Fruit fly (Drosophila melanogaster) whole organism, embryonic: Measurements from ENCODE around the gene tHMG1.

ENCODE experiments used
- ATbp ChIP-seq: fragments of 200-800 bp; sonication (Bioruptor generic); optimal IDR thresholded peaks from 2 replicates; lab custom pipeline; 2017; ENCODE audit warnings: missing biosample characterization, mild to moderate bottlenecking, missing genetic modification characterization, missing genetic modification reagents
- Ada2b ChIP-seq: fragments of 200-800 bp; sonication (Bioruptor generic); IDR thresholded peaks from 2 replicates; pipeline ENCODE4 v1.3.6; 2022; ENCODE audit warnings: missing biosample characterization, missing genetic modification characterization
- Bgb ChIP-seq: fragments of 200-800 bp; sonication (Bioruptor generic); IDR thresholded peaks from 2 replicates; pipeline ENCODE4 v1.3.6; 2022; ENCODE audit warnings: missing biosample characterization, missing genetic modification characterization; ENCODE audit not compliant: partially characterized antibody
- CG10431 ChIP-seq: fragments of 200-800 bp; sonication (Bioruptor generic); optimal IDR thresholded peaks from 3 replicates; lab custom pipeline; 2018; ENCODE audit warnings: missing biosample characterization, mild to moderate bottlenecking, missing genetic modification characterization
- CG10565 ChIP-seq: fragments of 200-800 bp; sonication (Bioruptor generic); optimal IDR thresholded peaks from 3 replicates; lab custom pipeline; 2016; ENCODE audit warnings: missing biosample characterization, mild to moderate bottlenecking, missing genetic modification characterization
- CG10959 ChIP-seq: fragments of 200-800 bp; sonication (Bioruptor generic); IDR thresholded peaks from 2 replicates; pipeline ENCODE4 v1.3.6; 2022; ENCODE audit warnings: missing biosample characterization, missing genetic modification characterization
- CG11695 ChIP-seq: fragments of 200-800 bp; sonication (Bioruptor generic); IDR thresholded peaks from 3 replicates; pipeline ENCODE4 v1.3.6; 2022; ENCODE audit warnings: missing biosample characterization, missing genetic modification characterization
- CG12299 ChIP-seq: fragments of 200-800 bp; sonication (Bioruptor generic); optimal IDR thresholded peaks from 2 replicates; lab custom pipeline; 2018; ENCODE audit warnings: missing biosample characterization, mild to moderate bottlenecking, missing genetic modification characterization
- CG13624 ChIP-seq: fragments of 200-800 bp; sonication (Bioruptor generic); optimal IDR thresholded peaks from 2 replicates; lab custom pipeline; 2016; ENCODE audit warnings: missing biosample characterization, missing genetic modification characterization
- CG13775 ChIP-seq: fragments of 200-800 bp; sonication (Bioruptor generic); optimal IDR thresholded peaks from 3 replicates; lab custom pipeline; 2017; ENCODE audit warnings: missing biosample characterization, mild to moderate bottlenecking, missing genetic modification characterization
- CG14710 ChIP-seq: fragments of 200-800 bp; sonication (Bioruptor generic); optimal IDR thresholded peaks from 3 replicates; lab custom pipeline; 2019; ENCODE audit warnings: missing biosample characterization, mild to moderate bottlenecking, missing genetic modification characterization, moderate library complexity
- CG15011 ChIP-seq: fragments of 200-800 bp; sonication (Bioruptor generic); optimal IDR thresholded peaks from 3 replicates; lab custom pipeline; 2018; ENCODE audit warnings: missing biosample characterization, mild to moderate bottlenecking, missing genetic modification characterization
- CG18476 ChIP-seq: fragments of 200-800 bp; sonication (Bioruptor generic); optimal IDR thresholded peaks from 2 replicates; lab custom pipeline; 2016; ENCODE audit warnings: missing biosample characterization, mild to moderate bottlenecking, missing genetic modification characterization
- CG3847 ChIP-seq: fragments of 200-800 bp; sonication (Bioruptor generic); IDR thresholded peaks from 2 replicates; pipeline ENCODE4 v1.3.6; 2022; ENCODE audit warnings: missing biosample characterization, missing genetic modification characterization
- CG4328 ChIP-seq: fragments of 200-800 bp; sonication (Bioruptor generic); optimal IDR thresholded peaks from 3 replicates; lab custom pipeline; 2017; ENCODE audit warnings: missing biosample characterization, missing genetic modification reagents, missing genetic modification characterization
- CG4820 ChIP-seq: fragments of 200-800 bp; sonication (Bioruptor generic); optimal IDR thresholded peaks from 3 replicates; lab custom pipeline; 2016; ENCODE audit warnings: missing biosample characterization, missing genetic modification characterization
- CG6689 ChIP-seq: fragments of 200-800 bp; sonication (Bioruptor generic); IDR thresholded peaks from 2 replicates; pipeline ENCODE4 v1.3.6; 2022; ENCODE audit warnings: missing biosample characterization, missing genetic modification characterization
- CG6765 ChIP-seq: fragments of 200-800 bp; sonication (Bioruptor generic); optimal IDR thresholded peaks from 3 replicates; lab custom pipeline; 2017; ENCODE audit warnings: missing biosample characterization, mild to moderate bottlenecking, missing genetic modification characterization
- CG7357 ChIP-seq: fragments of 200-800 bp; sonication (Bioruptor generic); IDR thresholded peaks from 3 replicates; pipeline ENCODE4 v1.3.6; 2022; ENCODE audit warnings: missing biosample characterization, missing genetic modification characterization
- CG7928 ChIP-seq: fragments of 200-800 bp; sonication (Bioruptor generic); optimal IDR thresholded peaks from 2 replicates; lab custom pipeline; 2017; ENCODE audit warnings: missing biosample characterization, mild to moderate bottlenecking, missing genetic modification characterization
- CG8281 ChIP-seq: fragments of 200-800 bp; sonication (Bioruptor generic); optimal IDR thresholded peaks from 2 replicates; lab custom pipeline; 2018; ENCODE audit warnings: missing biosample characterization, mild to moderate bottlenecking, missing genetic modification characterization, moderate library complexity
- CG9727 ChIP-seq: fragments of 200-800 bp; sonication (Bioruptor generic); optimal IDR thresholded peaks from 3 replicates; lab custom pipeline; 2017; ENCODE audit warnings: missing biosample characterization, mild to moderate bottlenecking, missing genetic modification characterization
- CG9932 ChIP-seq: fragments of 200-800 bp; sonication (Bioruptor generic); IDR thresholded peaks from 2 replicates; pipeline ENCODE4 v1.3.6; 2022; ENCODE audit warnings: missing biosample characterization, missing genetic modification characterization
- CrebB ChIP-seq: fragments of 200-800 bp; sonication (Bioruptor generic); optimal IDR thresholded peaks from 3 replicates; lab custom pipeline; 2018; ENCODE audit warnings: missing biosample characterization, mild to moderate bottlenecking, missing genetic modification characterization
- D ChIP-seq, 2 experiments: fragments of 200-800 bp in 1 of 2; fragments of >200 bp in 1 of 2; sonication (Bioruptor generic) in 1 of 2; optimal IDR thresholded peaks; 2 replicates in 1 of 2; 3 replicates in 1 of 2; lab custom pipeline; 2017; ENCODE audit warnings: mild to moderate bottlenecking in 1 of 2, missing biosample characterization in 1 of 2, missing genetic modification characterization in 1 of 2, missing genetic modification reagents in 1 of 2
- Dad ChIP-seq: fragments of 200-800 bp; sonication (Bioruptor generic); optimal IDR thresholded peaks from 3 replicates; lab custom pipeline; 2016; ENCODE audit warnings: missing biosample characterization, missing genetic modification characterization
- Dfd ChIP-seq, 2 experiments: fragments of >200 bp; optimal IDR thresholded peaks; 2 replicates each; lab custom pipeline; 2017; ENCODE audit warnings: missing biosample characterization in 2 of 2, missing genetic modification characterization in 2 of 2
- Eip74EF ChIP-seq, 2 experiments: fragments of 200-800 bp in 1 of 2; fragments of >200 bp in 1 of 2; sonication (Bioruptor generic) in 1 of 2; optimal IDR thresholded peaks; 2 replicates each; lab custom pipeline; 2017 to 2019; ENCODE audit warnings: missing biosample characterization in 2 of 2, missing genetic modification characterization in 2 of 2, mild to moderate bottlenecking in 1 of 2, moderate library complexity in 1 of 2
- Fer2 ChIP-seq: fragments of 200-800 bp; sonication (Bioruptor generic); optimal IDR thresholded peaks from 2 replicates; lab custom pipeline; 2018; ENCODE audit warnings: missing biosample characterization, mild to moderate bottlenecking, missing genetic modification characterization, moderate library complexity
- Gsc ChIP-seq: fragments of 200-800 bp; sonication (Bioruptor generic); IDR thresholded peaks from 2 replicates; pipeline ENCODE4 v1.3.6; 2022; ENCODE audit warnings: missing biosample characterization, missing genetic modification characterization
- H15 ChIP-seq: fragments of 200-800 bp; sonication (Bioruptor generic); IDR thresholded peaks from 3 replicates; pipeline ENCODE4 v1.3.6; 2022; ENCODE audit warnings: missing biosample characterization, missing genetic modification characterization
- Hr78 ChIP-seq, 2 experiments: fragments of 200-800 bp in 1 of 2; fragments of >200 bp in 1 of 2; sonication (Bioruptor generic) in 1 of 2; optimal IDR thresholded peaks; 2 replicates each; lab custom pipeline; 2017 to 2019; ENCODE audit warnings: missing biosample characterization in 2 of 2, missing genetic modification characterization in 2 of 2, mild to moderate bottlenecking in 1 of 2, moderate library complexity in 1 of 2
- Lim3 ChIP-seq: fragments of 200-800 bp; sonication (Bioruptor generic); IDR thresholded peaks from 2 replicates; pipeline ENCODE4 v1.3.6; 2022; ENCODE audit warnings: missing biosample characterization, missing genetic modification characterization
- Meics ChIP-seq: fragments of 200-800 bp; sonication (Bioruptor generic); optimal IDR thresholded peaks from 2 replicates; lab custom pipeline; 2017; ENCODE audit warnings: missing biosample characterization, mild to moderate bottlenecking, missing genetic modification characterization
- NC2β ChIP-seq: fragments of 200-800 bp; sonication (Bioruptor generic); optimal IDR thresholded peaks from 2 replicates; lab custom pipeline; 2016; ENCODE audit warnings: missing biosample characterization, missing genetic modification characterization
- Nf-YC ChIP-seq: fragments of 200-800 bp; optimal IDR thresholded peaks from 3 replicates; lab custom pipeline; 2019; ENCODE audit warnings: missing biosample characterization, mild to moderate bottlenecking, missing genetic modification characterization, moderate library complexity
- Rfx ChIP-seq: fragments of 200-800 bp; sonication (Bioruptor generic); IDR thresholded peaks from 2 replicates; pipeline ENCODE4 v1.3.6; 2022; ENCODE audit warnings: missing biosample characterization, missing genetic modification characterization
- Six4 ChIP-seq: fragments of 200-800 bp; sonication (Bioruptor generic); optimal IDR thresholded peaks from 2 replicates; lab custom pipeline; 2016; ENCODE audit warnings: missing biosample characterization, missing genetic modification characterization
- Tbp ChIP-seq: fragments of >200 bp; optimal IDR thresholded peaks from 2 replicates; lab custom pipeline; 2018; ENCODE audit warnings: missing biosample characterization, missing genetic modification characterization
- ase ChIP-seq: fragments of 200-800 bp; sonication (Bioruptor generic); IDR thresholded peaks from 3 replicates; pipeline ENCODE4 v1.3.6; 2022; ENCODE audit warnings: missing biosample characterization, missing genetic modification characterization
- caup ChIP-seq: fragments of 200-800 bp; sonication (Bioruptor generic); optimal IDR thresholded peaks from 3 replicates; lab custom pipeline; 2017; ENCODE audit warnings: missing biosample characterization, mild to moderate bottlenecking, missing genetic modification characterization, moderate library complexity; ENCODE audit not compliant: severe bottlenecking
- esg ChIP-seq: fragments of 200-800 bp; sonication (Bioruptor generic); conservative IDR thresholded peaks from 2 replicates; pipeline ENCODE4 v1.3.6; 2022; ENCODE audit warnings: missing biosample characterization, missing genetic modification characterization
- gfzf ChIP-seq: fragments of 200-800 bp; sonication (Bioruptor generic); optimal IDR thresholded peaks from 2 replicates; lab custom pipeline; 2016; ENCODE audit warnings: missing biosample characterization, mild to moderate bottlenecking, missing genetic modification characterization, moderate library complexity
- otp ChIP-seq: fragments of 200-800 bp; sonication (Bioruptor generic); IDR thresholded peaks from 3 replicates; pipeline ENCODE4, ENCODE4 v1.3.6; 2022; ENCODE audit warnings: missing biosample characterization, missing genetic modification characterization
- rib ChIP-seq: fragments of 200-800 bp; sonication (Bioruptor generic); IDR thresholded peaks from 2 replicates; pipeline ENCODE4 v1.3.6; 2022; ENCODE audit warnings: missing biosample characterization, missing genetic modification characterization
- ro ChIP-seq: fragments of 200-800 bp; sonication (Bioruptor generic); IDR thresholded peaks from 2 replicates; pipeline ENCODE4 v1.3.6; 2022; ENCODE audit warnings: missing biosample characterization, missing genetic modification characterization
- schlank ChIP-seq: fragments of 200-800 bp; sonication (Bioruptor generic); optimal IDR thresholded peaks from 2 replicates; lab custom pipeline; 2018; ENCODE audit warnings: missing biosample characterization, mild to moderate bottlenecking, missing genetic modification characterization
- sim ChIP-seq: fragments of 200-800 bp; sonication (Bioruptor generic); IDR thresholded peaks from 2 replicates; pipeline ENCODE4 v1.3.6; 2022; ENCODE audit warnings: missing biosample characterization, missing genetic modification characterization
- tx ChIP-seq: fragments of 200-800 bp; sonication (Bioruptor generic); optimal IDR thresholded peaks from 2 replicates; lab custom pipeline; 2016; ENCODE audit warnings: missing biosample characterization, missing genetic modification characterization
- yki ChIP-seq: fragments of >200 bp; optimal IDR thresholded peaks from 3 replicates; lab custom pipeline; 2018

Gene tHMG1

DNA sequence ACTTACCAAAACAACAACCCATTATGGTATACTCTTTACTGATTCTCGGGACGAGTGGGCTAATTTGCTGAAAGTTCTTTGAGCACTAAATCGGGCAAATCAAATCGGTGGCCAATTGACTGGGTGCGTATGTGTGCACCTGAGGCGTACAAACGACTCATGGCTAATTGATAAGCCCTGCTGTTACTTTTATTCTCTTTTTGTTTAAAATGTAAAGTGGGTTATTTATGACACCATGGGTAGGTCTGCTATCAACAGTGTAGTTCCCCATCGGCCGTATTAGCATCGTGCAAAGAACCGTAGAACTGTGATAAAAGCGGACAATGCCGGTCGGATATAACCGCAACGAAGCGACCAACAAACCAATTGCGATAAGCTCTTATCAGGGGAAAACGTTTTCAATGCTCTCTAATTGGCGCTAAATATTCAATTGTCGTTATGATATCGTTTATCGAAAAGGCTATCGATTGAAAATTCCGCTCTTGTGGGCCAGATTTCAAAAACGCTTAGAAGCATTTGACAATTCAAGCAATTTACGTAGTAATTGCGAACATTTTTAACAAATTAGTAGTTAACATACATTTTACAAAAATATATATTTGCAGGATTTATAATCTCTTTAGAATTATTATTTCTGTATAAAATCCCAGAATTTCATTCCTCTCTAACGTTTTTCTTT lies 44.3 kb upstream of the tHMG1 start, which contains the start of gene CG34288 (continued):
- TF ChIP-seq caup (GFP tag; lab: Kevin White, UChicago) (peak; percentile 34), CG11695 (GFP tag; lab: Robert Waterston, UW) (no peak), Rfx (peak; percentile 85), CG4820 (GFP tag; lab: Kevin White, UChicago) (no peak), Ada2b (GFP tag; lab: Robert Waterston, UW) (0 out of 2 replicates have a peak, but pooled peaks have one; percentile 4), otp (GFP tag; lab: Robert Waterston, UW) (peak; percentile 77), D (optimal IDR thresholded peaks at IDR 0.05; lab: Kevin White, UChicago) (no peak), D (GFP tag; optimal IDR thresholded peaks at IDR 0.05; lab: Kevin White, UChicago) (no peak), Eip74EF (GFP tag; optimal IDR thresholded peaks at IDR 0.05; lab: Kevin White, UChicago) (no peak), CG13624 (GFP tag; lab: Kevin White, UChicago) (no peak), CG14710 (tag; lab: Kevin White, UChicago) (no peak), CG9727 (GFP tag; lab: Kevin White, UChicago) (no peak), Hr78 (GFP tag; optimal IDR thresholded peaks at IDR 0.05; lab: Kevin White, UChicago) (no peak), esg (GFP tag; lab: Robert Waterston, UW) (no peak), CG15011 (GFP tag; lab: Kevin White, UChicago) (no peak), gfzf (GFP tag; lab: Kevin White, UChicago) (no peak), CG7357 (GFP tag; lab: Robert Waterston, UW) (no peak), CG18476 (GFP tag; lab: Kevin White, UChicago) (no peak), CG8281 (tag; lab: Kevin White, UChicago) (no peak), H15 (GFP tag; lab: Robert Waterston, UW) (no peak), tx (GFP tag; lab: Kevin White, UChicago) (peak; percentile 2), sim (GFP tag; lab: Robert Waterston, UW) (no peak), Meics (GFP tag; lab: Kevin White, UChicago) (no peak), NC2β (GFP tag; lab: Kevin White, UChicago) (no peak), CG7928 (no peak), CG3847 (no peak; the same call in 1 of the 2 replicates), Bgb (GFP tag; lab: Robert Waterston, UW) (peak; percentile 29; the same call in 1 of the 2 replicates), Lim3 (GFP tag; lab: Robert Waterston, UW) (no peak), CG10565 (GFP tag; lab: Kevin White, UChicago) (no peak), Gsc (GFP tag; lab: Robert Waterston, UW) (no peak), CG6689 (no peak), CG6765 (GFP tag; lab: Kevin White, UChicago) (no peak), CG13775 (GFP tag; lab: Kevin White, UChicago) (no peak), Nf-YC (tag; lab: Kevin White, UChicago) (no peak), CG12299 (tag; lab: Kevin White, UChicago) (no peak), yki (no peak), Fer2 (tag; lab: Kevin White, UChicago) (no peak), CG10431 (GFP tag; lab: Kevin White, UChicago) (no peak), ase (GFP tag; lab: Robert Waterston, UW) (peak; percentile 14; the same call in 1 of the 3 replicates), Tbp (GFP tag; lab: Kevin White, UChicago) (no peak), Dfd (GFP tag; optimal IDR thresholded peaks at IDR 0.05; lab: Kevin White, UChicago) (no peak), Six4 (GFP tag; lab: Kevin White, UChicago) (no peak), rib (GFP tag; lab: Robert Waterston, UW) (peak; percentile 51; the same call in 1 of the 2 replicates), CrebB (no peak), CG10959 (GFP tag; lab: Robert Waterston, UW) (peak; percentile 33; the same call in 1 of the 2 replicates), schlank (tag; lab: Kevin White, UChicago) (no peak), ro (GFP tag; lab: Robert Waterston, UW) (no peak), CG9932 (GFP tag; lab: Robert Waterston, UW) (peak; percentile 48), ATbp (GFP tag; lab: Kevin White, UChicago) (no peak), CG4328 (GFP tag; lab: Kevin White, UChicago) (no peak), Dad (GFP tag; lab: Kevin White, UChicago) (no peak)
